Worm (Caenorhabditis elegans): Measurements from ENCODE around the gene F41C3.8.

Gene F41C3.8

DNA sequence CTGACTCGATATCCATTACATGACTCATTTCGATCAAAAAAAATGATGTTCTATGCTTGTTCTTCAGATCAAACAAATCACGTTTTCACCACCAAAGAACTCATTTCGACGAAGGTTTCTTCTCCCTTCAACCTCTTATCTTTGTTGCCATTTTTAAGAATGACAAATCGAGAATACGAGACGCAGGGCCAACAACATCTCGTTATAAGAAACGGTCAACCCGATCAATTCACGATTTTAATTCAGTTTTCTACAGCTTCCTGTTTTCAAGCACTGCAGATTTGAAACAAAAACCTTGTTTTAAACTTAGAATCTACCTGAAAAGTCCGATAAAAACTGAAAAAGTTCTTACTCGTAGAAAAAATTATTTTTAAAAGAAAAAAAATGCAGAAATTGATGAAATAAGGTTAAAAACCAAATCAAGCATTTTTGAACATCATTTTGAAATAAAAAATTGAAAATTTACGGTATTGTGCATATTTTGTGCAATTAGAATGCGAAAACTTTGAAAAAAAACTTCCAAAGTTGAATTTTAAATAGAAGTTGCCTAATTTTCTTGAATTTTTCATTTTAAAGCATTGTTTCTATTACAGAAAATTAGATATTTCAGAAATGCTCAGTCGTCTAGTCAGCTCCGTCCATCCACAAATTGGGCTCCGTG is 25.8 kb downstream of the F41C3.8 start, which contains the start of gene acs-11 (continued):
- TF ChIP-seq sptf-2 (GFP tag; optimal IDR thresholded peaks at IDR 0.05) (no peak), ztf-26 (tag; optimal IDR thresholded peaks at IDR 0.05) (no peak), Y56A3A.18 (GFP tag; IDR thresholded peaks at IDR 0.05) (0 out of 2 replicates have a peak, but pooled peaks have one; percentile 43), chd-7 (tag; optimal IDR thresholded peaks at IDR 0.05) (no peak), ZK185.1 (tag; optimal IDR thresholded peaks at IDR 0.05; ENCODE audit: poor library complexity, severe bottlenecking) (no peak), die-1 (tag; optimal IDR thresholded peaks at IDR 0.05) (no peak), madf-6 (GFP tag; IDR thresholded peaks at IDR 0.05) (peak; percentile 20; the same call in 1 of the 2 replicates), lsy-27 (tag; optimal IDR thresholded peaks at IDR 0.05; ENCODE audit: borderline replicate concordance, insufficient read depth) (no peak), ama-1 (optimal IDR thresholded peaks at IDR 0.05) (peak; percentile 49), ama-1 (GFP tag; optimal IDR thresholded peaks at IDR 0.05) (no peak), Y95B8A.8 (GFP tag; IDR thresholded peaks at IDR 0.05) (no peak), tlf-1 (GFP tag; optimal IDR thresholded peaks at IDR 0.05) (no peak), B0261.1 (tag; optimal IDR thresholded peaks at IDR 0.05) (no peak), cebp-2 (GFP tag; IDR thresholded peaks at IDR 0.05) (no peak), egl-44 (GFP tag; IDR thresholded peaks at IDR 0.05) (no peak), xnd-1 (tag; optimal IDR thresholded peaks at IDR 0.05) (no peak)

DNA sequence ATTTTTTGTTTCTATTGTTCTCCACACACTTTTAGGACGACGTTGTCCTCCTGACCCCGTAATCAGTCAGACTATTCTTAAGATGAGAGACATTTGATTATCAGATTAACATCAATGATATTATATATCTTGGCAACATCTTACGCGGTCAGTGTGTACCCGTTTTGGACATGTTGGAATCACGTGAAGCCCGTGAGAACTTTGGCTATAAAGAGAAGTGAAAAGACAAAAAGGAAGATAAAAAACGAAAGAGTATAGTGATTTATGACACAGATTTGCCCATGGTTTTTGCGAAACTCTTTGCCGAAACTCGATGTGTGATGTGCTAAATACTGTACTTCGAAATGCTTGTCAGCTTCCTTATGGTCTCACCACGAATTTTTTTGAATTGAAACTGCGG is 29.4 kb downstream of the F41C3.8 start:
- TF ChIP-seq snpc-1.3 (tag; optimal IDR thresholded peaks at IDR 0.05; ENCODE audit: insufficient read depth) (no peak), tbp1 (GFP tag; optimal IDR thresholded peaks at IDR 0.05) (peak; percentile 28), cebp-1 (GFP tag; IDR thresholded peaks at IDR 0.05) (no peak), cebp-1 (tag; optimal IDR thresholded peaks at IDR 0.05) (peak; percentile 31), ztf-26 (tag; optimal IDR thresholded peaks at IDR 0.05) (peak; percentile 76), lin-54 (GFP tag; optimal IDR thresholded peaks at IDR 0.05) (peak; percentile 13), ekl-4 (GFP tag; IDR thresholded peaks at IDR 0.05) (no peak), Y53G8AR.9 (GFP tag; conservative IDR thresholded peaks at IDR 0.05) (0 out of 2 replicates have a peak, but pooled peaks have one; percentile 45), egrh-3 (GFP tag; IDR thresholded peaks at IDR 0.05) (no peak), lin-40 (tag; optimal IDR thresholded peaks at IDR 0.05) (peak; percentile 43), C17E4.6 (GFP tag; IDR thresholded peaks at IDR 0.05) (no peak)

DNA sequence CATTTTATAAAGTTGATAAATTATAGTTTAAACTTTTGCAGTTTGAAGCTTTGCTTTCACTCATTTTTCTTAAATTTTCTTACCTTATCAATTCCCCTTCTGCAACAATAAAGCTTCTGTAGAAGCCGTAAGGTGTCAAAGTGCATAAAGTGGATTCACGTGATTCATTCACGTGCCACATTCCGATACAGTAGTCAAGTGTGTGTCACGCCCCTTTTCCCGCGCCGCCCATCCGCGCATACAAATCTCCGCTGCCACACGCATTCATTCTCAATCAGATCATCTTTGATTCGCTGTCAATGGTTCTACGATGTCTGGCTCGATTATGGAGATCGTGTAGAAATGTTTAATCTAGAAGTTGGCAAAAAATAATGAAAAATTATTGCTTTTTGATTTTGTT is 31.2 kb downstream of the F41C3.8 start:
- TF ChIP-seq F55B11.4 (tag; optimal IDR thresholded peaks at IDR 0.05; ENCODE audit: borderline replicate concordance, insufficient read depth) (no peak), ceh-91 (GFP tag; IDR thresholded peaks at IDR 0.05) (no peak), T07F8.4 (tag; optimal IDR thresholded peaks at IDR 0.05) (no peak), atf-7 (tag; optimal IDR thresholded peaks at IDR 0.05) (no peak), hsf-1 (GFP tag; IDR thresholded peaks at IDR 0.05) (no peak), F57C9.4 (tag; optimal IDR thresholded peaks at IDR 0.05) (no peak), ccch-3 (GFP tag; optimal IDR thresholded peaks at IDR 0.05) (no peak), lin-26 (GFP tag; IDR thresholded peaks at IDR 0.05) (no peak), C06A6.2 (GFP tag; conservative IDR thresholded peaks at IDR 0.05) (no peak)

DNA sequence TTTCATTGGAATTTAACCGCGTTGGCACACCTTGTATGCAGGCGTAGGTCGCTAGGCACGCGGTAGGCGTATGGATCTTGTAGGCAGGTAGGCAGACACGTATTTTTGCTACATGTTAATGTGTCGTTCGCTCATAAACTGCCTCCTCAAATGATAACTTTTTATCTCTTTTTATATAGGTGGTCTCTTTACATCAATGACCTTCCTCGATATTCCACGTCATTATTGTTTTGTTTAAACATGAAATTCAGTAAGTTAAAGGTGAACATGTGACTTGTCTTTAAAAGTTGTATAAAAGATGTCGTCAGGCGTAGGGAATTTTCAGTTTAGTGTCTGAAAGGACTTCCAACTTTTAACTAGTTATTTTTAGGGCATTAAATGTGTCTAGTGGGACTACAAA is 31.9 kb downstream of the F41C3.8 start:
- TF ChIP-seq B0019.2 (GFP tag; conservative IDR thresholded peaks at IDR 0.05) (no peak), ZK185.1 (tag; optimal IDR thresholded peaks at IDR 0.05; ENCODE audit: poor library complexity, severe bottlenecking) (no peak), ccch-3 (GFP tag; optimal IDR thresholded peaks at IDR 0.05) (no peak), lsl-1 (GFP tag; optimal IDR thresholded peaks at IDR 0.05) (no peak), ceh-91 (GFP tag; IDR thresholded peaks at IDR 0.05) (no peak), F37B4.10 (GFP tag; IDR thresholded peaks at IDR 0.05) (no peak), F23B12.7 (tag; optimal IDR thresholded peaks at IDR 0.05; ENCODE audit: insufficient read depth) (no peak), snpc-4 (GFP tag; optimal IDR thresholded peaks at IDR 0.05) (no peak), snpc-4 (tag; optimal IDR thresholded peaks at IDR 0.05) (no peak), ztf-26 (tag; optimal IDR thresholded peaks at IDR 0.05) (no peak), attf-3 (GFP tag; conservative IDR thresholded peaks at IDR 0.05) (no peak), him-1 (tag; optimal IDR thresholded peaks at IDR 0.05) (no peak), ztf-3 (GFP tag; optimal IDR thresholded peaks at IDR 0.05) (no peak), B0336.3 (GFP tag; IDR thresholded peaks at IDR 0.05) (no peak)
